Worm (Caenorhabditis elegans) whole organism, late embryonic: Measurements from ENCODE around the gene F54C4.4.

Source experiments
- ama-1 ChIP-seq: fragments of 150-350 bp; optimal IDR thresholded peaks from 2 replicates; lab custom pipeline; 2014
- ceh-14 ChIP-seq: sonication (generic microtip); optimal IDR thresholded peaks from 2 replicates; lab custom pipeline; 2016; ENCODE audit warnings: missing genotype, missing genetic modification characterization, missing compliant biosample characterization
- eyg-1 ChIP-seq: sonication (generic microtip); optimal IDR thresholded peaks from 2 replicates; lab custom pipeline; 2016; ENCODE audit warnings: missing genotype, missing genetic modification characterization, missing compliant biosample characterization
- hlh-30 ChIP-seq: sonication (generic microtip); optimal IDR thresholded peaks from 2 replicates; lab custom pipeline; 2017; ENCODE audit warnings: antibody characterized with exemption, missing genetic modification characterization, missing compliant biosample characterization; ENCODE audit not compliant: insufficient read depth
- lin-11 ChIP-seq: fragments of 200-800 bp; sonication (Bioruptor generic); optimal IDR thresholded peaks from 2 replicates; lab custom pipeline; 2018; ENCODE audit warnings: mild to moderate bottlenecking, missing genetic modification characterization, missing compliant biosample characterization
- madf-2 ChIP-seq: sonication (generic microtip); optimal IDR thresholded peaks from 2 replicates; lab custom pipeline; 2017; ENCODE audit warnings: missing genetic modification characterization, missing compliant biosample characterization
- odd-2 ChIP-seq: sonication (generic microtip); optimal IDR thresholded peaks from 2 replicates; lab custom pipeline; 2017; ENCODE audit warnings: antibody characterized with exemption, mild to moderate bottlenecking, missing genetic modification characterization, missing compliant biosample characterization
- pax-1 ChIP-seq: fragments of 150-350 bp; optimal IDR thresholded peaks from 2 replicates; lab custom pipeline; 2014; ENCODE audit warnings: missing biosample characterization, missing genetic modification characterization
- pha-4 ChIP-seq: fragments of 150-350 bp; optimal IDR thresholded peaks from 2 replicates; lab custom pipeline; 2018; ENCODE audit warnings: missing biosample characterization, missing genetic modification reagents, missing genetic modification characterization
- zip-5 ChIP-seq: sonication (generic microtip); optimal IDR thresholded peaks from 2 replicates; lab custom pipeline; 2016; ENCODE audit warnings: missing genetic modification characterization, missing compliant biosample characterization

DNA sequence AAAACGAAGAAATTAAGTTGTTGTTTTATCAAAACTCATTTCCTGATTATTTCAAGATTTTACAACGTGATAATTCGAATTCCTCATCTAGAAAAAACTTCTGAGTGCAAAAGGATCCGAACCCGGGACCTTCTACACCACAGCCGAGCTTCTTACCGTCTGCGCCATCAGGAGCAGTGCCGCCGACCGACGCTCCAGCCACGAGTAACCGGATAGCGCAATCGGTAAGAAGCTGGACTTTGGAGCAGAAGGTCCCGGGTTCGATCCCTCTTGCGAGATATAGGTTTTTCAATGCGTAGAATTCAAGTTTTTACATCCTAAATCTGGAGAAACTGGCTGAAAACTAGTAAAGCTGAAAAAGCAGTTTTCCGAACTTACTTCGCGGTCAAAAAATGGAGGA lies 33.5 kb downstream of the F54C4.4 start:
- TF ChIP-seq madf-2 (no peak), pax-1 (tag; lab: Kevin White, UChicago) (no peak), ceh-14 (tag; lab: Kevin White, UChicago) (no peak), zip-5 (tag; lab: Kevin White, UChicago) (no peak), pha-4 (no peak), ama-1 (lab: Kevin White, UChicago) (no peak), odd-2 (no peak), hlh-30 (tag; lab: Kevin White, UChicago) (no peak), lin-11 (tag; lab: Kevin White, UChicago) (no peak), eyg-1 (no peak)
